Worm (Caenorhabditis elegans) whole organism, L1 larva: ENCODE data around the gene hda-4.

ENCODE experiments used
- C04F5.9 ChIP-seq: sonication (generic microtip); optimal IDR thresholded peaks from 2 replicates; lab custom pipeline; 2016; ENCODE audit warnings: missing genetic modification characterization, missing compliant biosample characterization
- C16A3.4 ChIP-seq: fragments of 150-350 bp; optimal IDR thresholded peaks from 2 replicates; lab custom pipeline; 2014; ENCODE audit warnings: missing biosample characterization, missing genetic modification characterization
- C34B4.2 ChIP-seq: sonication (generic microtip); optimal IDR thresholded peaks from 2 replicates; lab custom pipeline; 2017; ENCODE audit warnings: mild to moderate bottlenecking, missing genetic modification characterization, missing compliant biosample characterization
- F16B12.6 ChIP-seq: fragments of 150-350 bp; optimal IDR thresholded peaks from 2 replicates; lab custom pipeline; 2014; ENCODE audit warnings: missing biosample characterization, missing genetic modification characterization
- aha-1 ChIP-seq: fragments of 150-350 bp; optimal IDR thresholded peaks from 2 replicates; lab custom pipeline; 2014; ENCODE audit warnings: missing biosample characterization, missing genetic modification characterization
- alr-1 ChIP-seq: fragments of 200-800 bp; sonication (Bioruptor generic); optimal IDR thresholded peaks from 2 replicates; lab custom pipeline; 2018; ENCODE audit warnings: borderline replicate concordance, mild to moderate bottlenecking, missing genetic modification characterization, missing compliant biosample characterization
- blmp-1 ChIP-seq: fragments of 150-350 bp; optimal IDR thresholded peaks from 2 replicates; lab custom pipeline; 2014; ENCODE audit warnings: missing biosample characterization, missing genetic modification characterization
- ceh-8 ChIP-seq: fragments of 200-800 bp; sonication (Bioruptor generic); optimal IDR thresholded peaks from 2 replicates; lab custom pipeline; 2018; ENCODE audit warnings: mild to moderate bottlenecking, missing genetic modification characterization, moderate library complexity, missing compliant biosample characterization
- ceh-88 ChIP-seq: fragments of 200-800 bp; sonication (Bioruptor generic); IDR thresholded peaks from 2 replicates; pipeline ENCODE4 v1.3.6; 2022; ENCODE audit warnings: missing genetic modification characterization, missing compliant biosample characterization
- dpl-1 ChIP-seq, 3 experiments: fragments of 150-350 bp in 2 of 3; sonication (generic microtip) in 1 of 3; optimal IDR thresholded peaks; 2 replicates each; lab custom pipeline; 2014 to 2017; ENCODE audit warnings: missing biosample characterization in 3 of 3, missing genetic modification characterization in 3 of 3, missing genetic modification reagents in 3 of 3
- efl-1 ChIP-seq, 4 experiments: fragments of 150-350 bp; optimal IDR thresholded peaks in 3 of 4; peaks in 1 of 4; 1 replicate in 1 of 4; 2 replicates in 3 of 4; lab custom pipeline; 2014; ENCODE audit warnings: missing biosample characterization in 2 of 4, missing genetic modification characterization in 2 of 4, missing genetic modification reagents in 2 of 4
- efl-3 ChIP-seq: fragments of 200-800 bp; sonication (Bioruptor generic); optimal IDR thresholded peaks from 2 replicates; lab custom pipeline; 2018; ENCODE audit warnings: mild to moderate bottlenecking, missing genetic modification characterization, missing compliant biosample characterization
- elt-2 ChIP-seq: sonication (generic microtip); optimal IDR thresholded peaks from 2 replicates; lab custom pipeline; 2016; ENCODE audit warnings: missing genetic modification characterization, mild to moderate bottlenecking, inconsistent platforms, missing compliant biosample characterization, missing genetic modification reagents
- elt-3 ChIP-seq, 6 experiments: fragments of 150-350 bp in 1 of 6; sonication (generic microtip); optimal IDR thresholded peaks; 2 replicates each; lab custom pipeline; 2017 to 2018; ENCODE audit warnings: missing biosample characterization in 6 of 6, missing genetic modification characterization in 6 of 6, inconsistent platforms in 1 of 6
- ets-5 ChIP-seq: fragments of 200-800 bp; sonication (Bioruptor generic); IDR thresholded peaks from 2 replicates; pipeline ENCODE4 v1.3.6; 2022; ENCODE audit warnings: missing genetic modification characterization, missing compliant biosample characterization
- fkh-10 ChIP-seq: sonication (generic microtip); optimal IDR thresholded peaks from 2 replicates; lab custom pipeline; 2017; ENCODE audit warnings: missing biosample characterization, missing genetic modification reagents, missing genetic modification characterization
- fkh-4 ChIP-seq: sonication (generic microtip); optimal IDR thresholded peaks from 2 replicates; lab custom pipeline; 2016; ENCODE audit warnings: missing compliant biosample characterization, missing genetic modification characterization, borderline replicate concordance
- fos-1 ChIP-seq: fragments of 150-350 bp; optimal IDR thresholded peaks from 2 replicates; lab custom pipeline; 2014; ENCODE audit warnings: missing biosample characterization, missing genetic modification characterization
- hlh-17 ChIP-seq: fragments of 200-800 bp; sonication (Bioruptor generic); optimal IDR thresholded peaks from 2 replicates; lab custom pipeline; 2018; ENCODE audit warnings: missing genetic modification characterization, mild to moderate bottlenecking, missing compliant biosample characterization, moderate library complexity, borderline replicate concordance
- hlh-4 ChIP-seq: sonication (generic microtip); optimal IDR thresholded peaks from 2 replicates; lab custom pipeline; 2016; ENCODE audit warnings: mild to moderate bottlenecking, missing genetic modification characterization, missing compliant biosample characterization
- hpl-2 ChIP-seq: fragments of 150-350 bp; optimal IDR thresholded peaks from 2 replicates; lab custom pipeline; 2014; ENCODE audit warnings: missing biosample characterization, missing genetic modification reagents, missing genetic modification characterization
- jun-1 ChIP-seq: fragments of 150-350 bp; optimal IDR thresholded peaks from 2 replicates; lab custom pipeline; 2014; ENCODE audit warnings: missing biosample characterization, missing genetic modification reagents, missing genetic modification characterization
- lin-13 ChIP-seq: fragments of 150-350 bp; optimal IDR thresholded peaks from 2 replicates; lab custom pipeline; 2014; ENCODE audit warnings: missing biosample characterization, missing genetic modification reagents, missing genetic modification characterization
- lin-35 ChIP-seq, 2 experiments: fragments of 150-350 bp; optimal IDR thresholded peaks; 2 replicates each; lab custom pipeline; 2014; ENCODE audit warnings: missing biosample characterization in 2 of 2, missing genetic modification characterization in 2 of 2, missing genetic modification reagents in 2 of 2
- lin-39 ChIP-seq: fragments of 150-350 bp; optimal IDR thresholded peaks from 2 replicates; lab custom pipeline; 2014; ENCODE audit warnings: missing biosample characterization, missing genetic modification reagents, missing genetic modification characterization
- lir-3 ChIP-seq: sonication (generic microtip); optimal IDR thresholded peaks from 2 replicates; lab custom pipeline; 2016; ENCODE audit warnings: mild to moderate bottlenecking, missing genetic modification characterization, moderate library complexity, missing compliant biosample characterization; ENCODE audit not compliant: poor library complexity
- mab-9 ChIP-seq: fragments of 200-800 bp; sonication (Bioruptor generic); IDR thresholded peaks from 2 replicates; pipeline ENCODE4 v1.3.6; 2022; ENCODE audit warnings: missing genetic modification reagents, missing genetic modification characterization, missing compliant biosample characterization
- mef-2 ChIP-seq: fragments of 150-350 bp; optimal IDR thresholded peaks from 2 replicates; lab custom pipeline; 2014; ENCODE audit warnings: missing biosample characterization, missing genetic modification characterization
- nhr-11 ChIP-seq: fragments of 150-350 bp; optimal IDR thresholded peaks from 2 replicates; lab custom pipeline; 2014; ENCODE audit warnings: missing biosample characterization, missing genetic modification characterization
- nhr-12 ChIP-seq: sonication (generic microtip); optimal IDR thresholded peaks from 2 replicates; lab custom pipeline; 2017; ENCODE audit warnings: missing biosample characterization, missing genetic modification characterization
- nhr-19 ChIP-seq: fragments of 200-800 bp; sonication (Bioruptor generic); conservative IDR thresholded peaks from 2 replicates; pipeline ENCODE4 v1.3.6; 2022; ENCODE audit warnings: missing genetic modification characterization, missing compliant biosample characterization
- nhr-20 ChIP-seq: sonication (generic microtip); optimal IDR thresholded peaks from 2 replicates; lab custom pipeline; 2016; ENCODE audit warnings: mild to moderate bottlenecking, missing genetic modification characterization, missing compliant biosample characterization
- nhr-237 ChIP-seq: fragments of 150-350 bp; optimal IDR thresholded peaks from 2 replicates; lab custom pipeline; 2014; ENCODE audit warnings: missing biosample characterization, missing genetic modification characterization
- nhr-28 ChIP-seq: fragments of 150-350 bp; optimal IDR thresholded peaks from 2 replicates; lab custom pipeline; 2014; ENCODE audit warnings: missing biosample characterization, missing genetic modification characterization
- nhr-47 ChIP-seq: sonication (generic microtip); optimal IDR thresholded peaks from 2 replicates; lab custom pipeline; 2016; ENCODE audit warnings: mild to moderate bottlenecking, missing genetic modification characterization, moderate library complexity, missing compliant biosample characterization
- nhr-71 ChIP-seq: sonication (generic microtip); optimal IDR thresholded peaks from 2 replicates; lab custom pipeline; 2016; ENCODE audit warnings: mild to moderate bottlenecking, missing genetic modification characterization, moderate library complexity, missing compliant biosample characterization
- nhr-76 ChIP-seq: sonication (generic microtip); optimal IDR thresholded peaks from 2 replicates; lab custom pipeline; 2017; ENCODE audit warnings: missing biosample characterization, missing genetic modification characterization
- nhr-84 ChIP-seq: sonication (generic microtip); optimal IDR thresholded peaks from 2 replicates; lab custom pipeline; 2017; ENCODE audit warnings: missing biosample characterization, missing genetic modification characterization
- nhr-85 ChIP-seq: sonication (generic microtip); peaks from one replicate; lab custom pipeline; 2016; ENCODE audit warnings: missing genetic modification characterization, inconsistent platforms, missing compliant biosample characterization
- pag-3 ChIP-seq: sonication (generic microtip); optimal IDR thresholded peaks from 2 replicates; lab custom pipeline; 2017; ENCODE audit warnings: missing genetic modification characterization, mild to moderate bottlenecking, missing compliant biosample characterization, antibody characterized with exemption, borderline replicate concordance; ENCODE audit not compliant: insufficient read depth
- pqm-1 ChIP-seq: sonication (generic microtip); optimal IDR thresholded peaks from 3 replicates; lab custom pipeline; 2017; ENCODE audit warnings: missing biosample characterization, missing genetic modification characterization
- rnt-1 ChIP-seq: sonication (generic microtip); optimal IDR thresholded peaks from 2 replicates; lab custom pipeline; 2016; ENCODE audit warnings: mild to moderate bottlenecking, missing genetic modification characterization, moderate library complexity, missing compliant biosample characterization
- snpc-4 ChIP-seq: fragments of 150-350 bp; optimal IDR thresholded peaks from 2 replicates; lab custom pipeline; 2014; ENCODE audit warnings: missing biosample characterization, missing genetic modification characterization
- snu-23 ChIP-seq: sonication (generic microtip); optimal IDR thresholded peaks from 2 replicates; lab custom pipeline; 2016; ENCODE audit warnings: missing genetic modification characterization, missing compliant biosample characterization
- sptf-1 ChIP-seq: fragments of 150-350 bp; optimal IDR thresholded peaks from 2 replicates; lab custom pipeline; 2014; ENCODE audit warnings: missing biosample characterization, missing genetic modification characterization
- tbx-2 ChIP-seq: sonication (generic microtip); optimal IDR thresholded peaks from 2 replicates; lab custom pipeline; 2016; ENCODE audit warnings: missing genetic modification characterization, missing compliant biosample characterization
- tlp-1 ChIP-seq: fragments of 150-350 bp; optimal IDR thresholded peaks from 2 replicates; lab custom pipeline; 2014; ENCODE audit warnings: missing biosample characterization, missing genetic modification characterization
- unc-130 ChIP-seq: fragments of 150-350 bp; optimal IDR thresholded peaks from 2 replicates; lab custom pipeline; 2017; ENCODE audit warnings: missing biosample characterization, missing genetic modification characterization, inconsistent platforms
- unc-86 ChIP-seq: sonication (generic microtip); optimal IDR thresholded peaks from 2 replicates; lab custom pipeline; 2016; ENCODE audit warnings: missing genetic modification characterization, missing compliant biosample characterization
- zip-4 ChIP-seq: fragments of 200-800 bp; sonication (Bioruptor generic); optimal IDR thresholded peaks from 2 replicates; lab custom pipeline; 2018; ENCODE audit warnings: mild to moderate bottlenecking, missing genetic modification characterization, moderate library complexity, missing compliant biosample characterization
- ztf-11 ChIP-seq, 2 experiments: sonication (generic microtip); optimal IDR thresholded peaks; 2 replicates each; lab custom pipeline; 2016 to 2017; ENCODE audit warnings: missing genetic modification characterization in 2 of 2, missing biosample characterization in 1 of 2, missing compliant biosample characterization in 1 of 2

Gene hda-4

DNA sequence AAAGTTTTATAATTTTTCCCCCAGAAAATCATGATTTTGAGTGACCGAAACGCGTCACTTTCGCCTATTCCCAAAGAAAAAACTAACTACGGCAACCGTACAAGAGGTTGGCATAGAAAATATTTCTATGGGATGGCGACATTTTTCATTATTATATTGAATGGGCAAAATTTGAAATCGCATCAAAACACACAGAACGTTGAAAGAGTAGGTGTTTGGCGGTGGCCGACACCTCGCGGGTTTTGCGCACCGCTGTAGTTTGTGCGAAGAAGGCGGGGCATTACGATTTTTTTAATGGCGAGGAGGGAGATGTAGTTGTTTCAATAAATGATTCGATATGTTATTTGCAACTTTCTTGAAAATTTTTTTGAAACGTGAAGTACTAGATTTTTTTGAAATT is 7.4 kb upstream of the hda-4 start:
- TF ChIP-seq snpc-4 (tag; lab: Kevin White, UChicago) (peak; percentile 50), tbx-2 (no peak)

DNA sequence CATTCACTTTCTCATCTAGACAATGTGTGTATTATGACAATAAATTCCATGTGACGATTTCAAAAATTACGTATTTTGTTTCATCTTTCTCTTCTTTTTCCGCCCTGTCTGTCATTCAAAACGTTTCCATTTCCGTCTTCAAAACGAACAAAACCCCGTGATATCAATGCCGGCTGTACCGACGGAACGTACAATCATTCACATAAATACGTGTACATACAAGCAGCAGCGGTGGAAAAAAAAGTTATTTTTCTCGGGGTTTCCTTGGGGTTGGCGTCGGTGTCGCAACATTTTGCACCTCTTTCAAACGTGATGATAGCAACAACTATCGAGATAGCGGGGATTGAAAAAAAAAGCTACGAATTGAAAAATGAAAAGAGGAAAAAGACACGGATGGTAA is 4.4 kb upstream of the hda-4 start:
- TF ChIP-seq nhr-85 = peak; percentile 69
- TF ChIP-seq mab-9 (GFP tag; lab: Robert Waterston, UW) = no peak
- TF ChIP-seq ztf-11 (tag; optimal IDR thresholded peaks at IDR 0.05; lab: Kevin White, UChicago) = no peak
- no peak for TF ChIP-seq lin-13
- no peak for TF ChIP-seq nhr-84 (tag; lab: Kevin White, UChicago)
- TF ChIP-seq hpl-2 (GFP tag; lab: Kevin White, UChicago) = no peak
- TF ChIP-seq nhr-11 = no peak
- no peak for TF ChIP-seq nhr-28 (tag; lab: Kevin White, UChicago)
- TF ChIP-seq snu-23 = peak; percentile 13
- TF ChIP-seq elt-3 (tag; optimal IDR thresholded peaks at IDR 0.05; lab: Kevin White, UChicago) = peak in 2 of 6 experiments; percentile 28 to 74
- TF ChIP-seq lin-35 (GFP tag; optimal IDR thresholded peaks at IDR 0.05; lab: Kevin White, UChicago) = peak in 1 of 2 experiments; percentile 46
- no peak for TF ChIP-seq C04F5.9 (tag; lab: Kevin White, UChicago)
- TF ChIP-seq fos-1 = no peak
- TF ChIP-seq ceh-88 (GFP tag; lab: Robert Waterston, UW) = no peak
- no peak for TF ChIP-seq fkh-10 (GFP tag; lab: Kevin White, UChicago)
- TF ChIP-seq nhr-12 (tag; lab: Kevin White, UChicago) = no peak
- no peak for TF ChIP-seq elt-2
- TF ChIP-seq F16B12.6 (tag; lab: Kevin White, UChicago) = no peak
- TF ChIP-seq nhr-47 = no peak
- TF ChIP-seq nhr-76 = no peak
- TF ChIP-seq lin-39 (tag; lab: Kevin White, UChicago) = no peak
- no peak for TF ChIP-seq C34B4.2 (tag; lab: Kevin White, UChicago)
- TF ChIP-seq hlh-4 (tag; lab: Kevin White, UChicago) = no peak
- TF ChIP-seq zip-4 (GFP tag; lab: Kevin White, UChicago) = no peak
- TF ChIP-seq alr-1 (tag; lab: Kevin White, UChicago) = no peak
- no peak for TF ChIP-seq rnt-1 (tag; lab: Kevin White, UChicago)
- peak; percentile 1 for TF ChIP-seq unc-130 (tag; lab: Kevin White, UChicago)
- TF ChIP-seq snpc-4 (tag; lab: Kevin White, UChicago) = no peak
- TF ChIP-seq aha-1 (tag; lab: Kevin White, UChicago) = no peak
- no peak for TF ChIP-seq nhr-19 (GFP tag; lab: Robert Waterston, UW)
- TF ChIP-seq ets-5 (GFP tag; lab: Robert Waterston, UW) = no peak
- no peak for TF ChIP-seq hlh-17 (GFP tag; lab: Kevin White, UChicago)
- TF ChIP-seq nhr-237 (tag; lab: Kevin White, UChicago) = no peak
- no peak for TF ChIP-seq pag-3 (tag; lab: Kevin White, UChicago)
- peak; percentile 73 for TF ChIP-seq blmp-1
- no peak for TF ChIP-seq jun-1
- TF ChIP-seq efl-1 (optimal IDR thresholded peaks at IDR 0.05; lab: Kevin White, UChicago) = no peak
- no peak for TF ChIP-seq efl-1 (GFP tag; optimal IDR thresholded peaks at IDR 0.05 in 1 of 2; lab: Kevin White, UChicago)
- no peak for TF ChIP-seq C16A3.4 (tag; lab: Kevin White, UChicago)
- TF ChIP-seq nhr-71 (tag; lab: Kevin White, UChicago) = peak; percentile 53
- TF ChIP-seq pqm-1 = no peak
- no peak for TF ChIP-seq sptf-1 (tag; lab: Kevin White, UChicago)
- no peak for TF ChIP-seq tlp-1 (tag; lab: Kevin White, UChicago)
- no peak for TF ChIP-seq mef-2 (tag; lab: Kevin White, UChicago)
- no peak for TF ChIP-seq ceh-8
- no peak for TF ChIP-seq efl-3 (GFP tag; lab: Kevin White, UChicago)
- TF ChIP-seq nhr-20 (tag; lab: Kevin White, UChicago) = peak; percentile 49
- no peak for TF ChIP-seq dpl-1 (GFP tag; optimal IDR thresholded peaks at IDR 0.05; lab: Kevin White, UChicago)
- TF ChIP-seq fkh-4 (tag; lab: Kevin White, UChicago) = no peak
- TF ChIP-seq lir-3 (tag; lab: Kevin White, UChicago) = no peak
- TF ChIP-seq unc-86 (tag; lab: Kevin White, UChicago) = no peak
